Fruit fly (Drosophila melanogaster) whole organism, adult: ENCODE measurements around the gene CG17931.

Experiments
- CG11617 ChIP-seq: fragments of 200-800 bp; sonication (Bioruptor generic); optimal IDR thresholded peaks from 2 replicates; lab custom pipeline; 2017; ENCODE audit warnings: mild to moderate bottlenecking, missing biosample characterization, missing genetic modification reagents, missing genetic modification characterization
- CG12768 ChIP-seq: fragments of 200-800 bp; sonication (Bioruptor generic); optimal IDR thresholded peaks from 2 replicates; lab custom pipeline; 2017; ENCODE audit warnings: missing biosample characterization, missing genetic modification characterization, mild to moderate bottlenecking, moderate library complexity, missing genetic modification reagents
- CG14711 ChIP-seq: fragments of 200-800 bp; sonication (Bioruptor generic); optimal IDR thresholded peaks from 2 replicates; lab custom pipeline; 2018; ENCODE audit warnings: missing biosample characterization, mild to moderate bottlenecking, missing genetic modification characterization, moderate library complexity
- CG1620 ChIP-seq: fragments of 200-800 bp; sonication (Bioruptor generic); optimal IDR thresholded peaks from 2 replicates; lab custom pipeline; 2016; ENCODE audit warnings: missing biosample characterization, missing genetic modification characterization
- CG33017 ChIP-seq: fragments of 200-800 bp; sonication (Bioruptor generic); optimal IDR thresholded peaks from 2 replicates; lab custom pipeline; 2018; ENCODE audit warnings: missing biosample characterization, mild to moderate bottlenecking, missing genetic modification characterization, moderate library complexity
- CG5204 ChIP-seq: fragments of 200-800 bp; sonication (Bioruptor generic); optimal IDR thresholded peaks from 2 replicates; lab custom pipeline; 2016; ENCODE audit warnings: missing biosample characterization, missing genetic modification characterization
- CG7045 ChIP-seq: fragments of 200-800 bp; sonication (Bioruptor generic); optimal IDR thresholded peaks from 2 replicates; lab custom pipeline; 2017; ENCODE audit warnings: missing biosample characterization, mild to moderate bottlenecking, missing genetic modification characterization
- CG7101 ChIP-seq: fragments of 200-800 bp; sonication (Bioruptor generic); optimal IDR thresholded peaks from 2 replicates; lab custom pipeline; 2018; ENCODE audit warnings: missing biosample characterization, mild to moderate bottlenecking, missing genetic modification characterization, moderate library complexity
- Clk ChIP-seq: fragments of 200-800 bp; sonication (Bioruptor generic); optimal IDR thresholded peaks from 2 replicates; lab custom pipeline; 2017; ENCODE audit warnings: missing biosample characterization, missing genetic modification characterization
- Crg-1 ChIP-seq: fragments of 200-800 bp; sonication (Bioruptor generic); optimal IDR thresholded peaks from 2 replicates; lab custom pipeline; 2016; ENCODE audit warnings: missing biosample characterization, missing genetic modification characterization
- Hr96 ChIP-seq: fragments of 200-800 bp; sonication (Bioruptor generic); optimal IDR thresholded peaks from 2 replicates; lab custom pipeline; 2016; ENCODE audit warnings: missing biosample characterization, missing genetic modification characterization
- Mnt ChIP-seq: fragments of 200-800 bp; sonication (Bioruptor generic); optimal IDR thresholded peaks from 2 replicates; lab custom pipeline; 2016; ENCODE audit warnings: missing biosample characterization, mild to moderate bottlenecking, missing genetic modification characterization
- bab1 ChIP-seq: fragments of 200-800 bp; sonication (Bioruptor generic); optimal IDR thresholded peaks from 3 replicates; lab custom pipeline; 2019; ENCODE audit warnings: missing biosample characterization, mild to moderate bottlenecking, missing genetic modification characterization, moderate library complexity
- cic ChIP-seq: fragments of 200-800 bp; sonication (Bioruptor generic); optimal IDR thresholded peaks from 2 replicates; lab custom pipeline; 2017; ENCODE audit warnings: missing biosample characterization, mild to moderate bottlenecking, missing genetic modification characterization, moderate library complexity
- cnc ChIP-seq, 2 experiments: fragments of >200 bp; optimal IDR thresholded peaks; 2 replicates each; lab custom pipeline; 2017
- kay ChIP-seq: fragments of 200-800 bp; sonication (Bioruptor generic); peaks from one replicate; lab custom pipeline; 2016; ENCODE audit warnings: missing biosample characterization, missing genetic modification characterization, borderline replicate concordance
- ovo ChIP-seq: fragments of 200-800 bp; sonication (Bioruptor generic); optimal IDR thresholded peaks from 2 replicates; lab custom pipeline; 2016; ENCODE audit warnings: missing biosample characterization, missing genetic modification characterization
- pad ChIP-seq: fragments of 200-800 bp; sonication (Bioruptor generic); optimal IDR thresholded peaks from 3 replicates; lab custom pipeline; 2017; ENCODE audit warnings: missing biosample characterization, missing genetic modification characterization, mild to moderate bottlenecking, moderate library complexity, missing genetic modification reagents
- tj ChIP-seq: fragments of 200-800 bp; sonication (Bioruptor generic); optimal IDR thresholded peaks from 3 replicates; lab custom pipeline; 2017; ENCODE audit warnings: missing biosample characterization, mild to moderate bottlenecking, missing genetic modification characterization, moderate library complexity
- toe ChIP-seq: fragments of 200-800 bp; sonication (Bioruptor generic); optimal IDR thresholded peaks from 2 replicates; lab custom pipeline; 2016; ENCODE audit warnings: missing biosample characterization, missing genetic modification characterization

The CG17931 gene

dm6 chr3R:16348289-16348688 lies 11.0 kb downstream of the CG17931 start:
- no peak for TF ChIP-seq CG7101 (tag; lab: Kevin White, UChicago)
- no peak for TF ChIP-seq Mnt (GFP tag; lab: Kevin White, UChicago)
- TF ChIP-seq CG14711 (tag; lab: Kevin White, UChicago), result no peak
- TF ChIP-seq CG5204 (GFP tag; lab: Kevin White, UChicago), result no peak
- no peak for TF ChIP-seq bab1 (GFP tag; lab: Kevin White, UChicago)
- TF ChIP-seq CG12768 (GFP tag; lab: Kevin White, UChicago), result no peak
- TF ChIP-seq pad (GFP tag; lab: Kevin White, UChicago), result no peak
- TF ChIP-seq CG33017 (tag; lab: Kevin White, UChicago), result no peak
- TF ChIP-seq ovo (GFP tag; lab: Kevin White, UChicago), result no peak
- no peak for TF ChIP-seq CG1620 (GFP tag; lab: Kevin White, UChicago)
- no peak for TF ChIP-seq Crg-1 (GFP tag; lab: Kevin White, UChicago)

- TF ChIP-seq CG5204 (GFP tag; lab: Kevin White, UChicago) (no peak), CG14711 (tag; lab: Kevin White, UChicago) (no peak), ovo (GFP tag; lab: Kevin White, UChicago) (no peak), CG33017 (tag; lab: Kevin White, UChicago) (no peak), Hr96 (GFP tag; lab: Kevin White, UChicago) (no peak), Clk (GFP tag; lab: Kevin White, UChicago) (no peak), CG7045 (no peak), toe (GFP tag; lab: Kevin White, UChicago) (no peak), tj (GFP tag; lab: Kevin White, UChicago) (peak; percentile 54), cnc (optimal IDR thresholded peaks at IDR 0.05; lab: Kevin White, UChicago) (no peak), cic (GFP tag; lab: Kevin White, UChicago) (peak; percentile 26), Mnt (GFP tag; lab: Kevin White, UChicago) (no peak), Crg-1 (GFP tag; lab: Kevin White, UChicago) (no peak), CG1620 (GFP tag; lab: Kevin White, UChicago) (no peak), CG11617 (no peak), pad (GFP tag; lab: Kevin White, UChicago) (no peak), CG12768 (GFP tag; lab: Kevin White, UChicago) (no peak), bab1 (GFP tag; lab: Kevin White, UChicago) (no peak), kay (GFP tag; lab: Kevin White, UChicago) (peak; percentile 96), CG7101 (tag; lab: Kevin White, UChicago) (no peak)
These were observed 11.5 kb downstream of the CG17931 start for dm6 chr3R:16347626-16348264.

dm6 chr3R:16341817-16342374 lies 17.4 kb downstream of the CG17931 start, which contains the start of the genes SF2 and pad:
TSS of gene SF2 (minus strand) at chr3R:16341988.
TSS of gene pad (plus strand) at chr3R:16342318.
- TF ChIP-seq CG1620 (GFP tag; lab: Kevin White, UChicago) (peak; percentile 92), kay (GFP tag; lab: Kevin White, UChicago) (peak; percentile 84), Crg-1 (GFP tag; lab: Kevin White, UChicago) (peak; percentile 87), bab1 (GFP tag; lab: Kevin White, UChicago) (peak; percentile 89), tj (GFP tag; lab: Kevin White, UChicago) (peak; percentile 63), cnc (optimal IDR thresholded peaks at IDR 0.05; lab: Kevin White, UChicago) (no peak), ovo (GFP tag; lab: Kevin White, UChicago) (peak; percentile 90), CG11617 (peak; percentile 87), cic (GFP tag; lab: Kevin White, UChicago) (peak; percentile 53), CG7045 (peak; percentile 82), CG33017 (tag; lab: Kevin White, UChicago) (no peak), Hr96 (GFP tag; lab: Kevin White, UChicago) (peak; percentile 86), Mnt (GFP tag; lab: Kevin White, UChicago) (peak; percentile 90), CG14711 (tag; lab: Kevin White, UChicago) (peak; percentile 77), CG5204 (GFP tag; lab: Kevin White, UChicago) (peak; percentile 90), Clk (GFP tag; lab: Kevin White, UChicago) (peak; percentile 73), toe (GFP tag; lab: Kevin White, UChicago) (peak; percentile 94), CG7101 (tag; lab: Kevin White, UChicago) (peak; percentile 83), CG12768 (GFP tag; lab: Kevin White, UChicago) (peak; percentile 53), pad (GFP tag; lab: Kevin White, UChicago) (peak; percentile 85)

- no peak for TF ChIP-seq tj (GFP tag; lab: Kevin White, UChicago)
- no peak for TF ChIP-seq cnc (optimal IDR thresholded peaks at IDR 0.05; lab: Kevin White, UChicago)
- peak; percentile 4 for TF ChIP-seq CG7045
- no peak for TF ChIP-seq Mnt (GFP tag; lab: Kevin White, UChicago)
- TF ChIP-seq Clk (GFP tag; lab: Kevin White, UChicago), result no peak
- peak; percentile 19 for TF ChIP-seq ovo (GFP tag; lab: Kevin White, UChicago)
- TF ChIP-seq CG11617, result peak; percentile 61
- TF ChIP-seq kay (GFP tag; lab: Kevin White, UChicago), result peak; percentile 14
- peak; percentile 14 for TF ChIP-seq CG7101 (tag; lab: Kevin White, UChicago)
- TF ChIP-seq CG1620 (GFP tag; lab: Kevin White, UChicago), result no peak
- TF ChIP-seq toe (GFP tag; lab: Kevin White, UChicago), result no peak
- no peak for TF ChIP-seq bab1 (GFP tag; lab: Kevin White, UChicago)
- TF ChIP-seq cic (GFP tag; lab: Kevin White, UChicago), result peak; percentile 85
- no peak for TF ChIP-seq CG14711 (tag; lab: Kevin White, UChicago)
- no peak for TF ChIP-seq CG5204 (GFP tag; lab: Kevin White, UChicago)
- peak; percentile 65 for TF ChIP-seq CG12768 (GFP tag; lab: Kevin White, UChicago)
- TF ChIP-seq Hr96 (GFP tag; lab: Kevin White, UChicago), result no peak
- TF ChIP-seq pad (GFP tag; lab: Kevin White, UChicago), result no peak
These were observed 18.7 kb downstream of the CG17931 start for dm6 chr3R:16340610-16341009.
